Fruit fly (Drosophila melanogaster): ENCODE measurements around the gene Bulli.

Gene Bulli

dm6 chr3L:6469508-6469907, 19.0 kb upstream of the Bulli start:
- TF ChIP-seq kni (GFP tag; optimal IDR thresholded peaks at IDR 0.05) (peak; percentile 81), br (optimal IDR thresholded peaks at IDR 0.05) (no peak), CG17359 (tag; optimal IDR thresholded peaks at IDR 0.05) (no peak), CG34376 (GFP tag; optimal IDR thresholded peaks at IDR 0.05) (no peak), CG14050 (GFP tag; IDR thresholded peaks at IDR 0.05) (no peak), slou (GFP tag; optimal IDR thresholded peaks at IDR 0.05) (no peak), nerfin-2 (GFP tag; IDR thresholded peaks at IDR 0.05; ENCODE audit: partially characterized antibody) (no peak), CG3847 (GFP tag; IDR thresholded peaks at IDR 0.05) (no peak), tin (GFP tag; optimal IDR thresholded peaks at IDR 0.05) (no peak), CG16813 (GFP tag; IDR thresholded peaks at IDR 0.05; ENCODE audit: partially characterized antibody) (no peak), CG12071 (GFP tag; optimal IDR thresholded peaks at IDR 0.05) (no peak), CG4424 (GFP tag; optimal IDR thresholded peaks at IDR 0.05) (no peak), CG6791 (GFP tag; IDR thresholded peaks at IDR 0.05; ENCODE audit: partially characterized antibody) (no peak), NC2α (GFP tag; optimal IDR thresholded peaks at IDR 0.05) (no peak), zen (tag; optimal IDR thresholded peaks at IDR 0.05) (peak; percentile 83), CG30431 (GFP tag; optimal IDR thresholded peaks at IDR 0.05) (no peak), luna (GFP tag; optimal IDR thresholded peaks at IDR 0.05) (no peak), ac (GFP tag; optimal IDR thresholded peaks at IDR 0.05) (peak; percentile 27), HLHmδ (GFP tag; optimal IDR thresholded peaks at IDR 0.05) (no peak), HmgD (GFP tag; optimal IDR thresholded peaks at IDR 0.05) (no peak), Hmr (GFP tag; optimal IDR thresholded peaks at IDR 0.05) (no peak), ind (GFP tag; optimal IDR thresholded peaks at IDR 0.05) (no peak), zfh1 (GFP tag; IDR thresholded peaks at IDR 0.05) (no peak), tll (GFP tag; optimal IDR thresholded peaks at IDR 0.05) (peak in 1 of 2 experiments; percentile 83), pan (optimal IDR thresholded peaks at IDR 0.05) (no peak), pan (GFP tag; optimal IDR thresholded peaks at IDR 0.05 in 1 of 2, IDR thresholded peaks at IDR 0.05 in 1 of 2) (no peak), CG9817 (tag; optimal IDR thresholded peaks at IDR 0.05) (no peak), CG12219 (GFP tag; optimal IDR thresholded peaks at IDR 0.05) (no peak), Abd-B (GFP tag; optimal IDR thresholded peaks at IDR 0.05) (no peak), CG2199 (GFP tag; IDR thresholded peaks at IDR 0.05) (peak; percentile 70; the same call in 1 of the 3 replicates), CG31365 (tag; optimal IDR thresholded peaks at IDR 0.05) (no peak), Hey (tag; optimal IDR thresholded peaks at IDR 0.05) (no peak), YL-1 (GFP tag; optimal IDR thresholded peaks at IDR 0.05) (no peak), H15 (GFP tag; IDR thresholded peaks at IDR 0.05) (no peak), CG11695 (GFP tag; IDR thresholded peaks at IDR 0.05) (no peak), Ptx1 (GFP tag; IDR thresholded peaks at IDR 0.05) (no peak), CG17385 (GFP tag; optimal IDR thresholded peaks at IDR 0.05) (no peak), hbn (GFP tag; IDR thresholded peaks at IDR 0.05; ENCODE audit: partially characterized antibody) (no peak), ken (GFP tag; IDR thresholded peaks at IDR 0.05) (no peak), Ets65A (GFP tag) (no peak), mam (GFP tag; optimal IDR thresholded peaks at IDR 0.05) (no peak), Lpt (GFP tag; optimal IDR thresholded peaks at IDR 0.05) (no peak), CG15011 (GFP tag; optimal IDR thresholded peaks at IDR 0.05) (no peak), CG6854 (GFP tag; optimal IDR thresholded peaks at IDR 0.05) (no peak), Oaz (GFP tag; IDR thresholded peaks at IDR 0.05) (no peak), D (optimal IDR thresholded peaks at IDR 0.05) (no peak), D (GFP tag; optimal IDR thresholded peaks at IDR 0.05) (no peak), CG2202 (tag; optimal IDR thresholded peaks at IDR 0.05) (no peak), cg (GFP tag; optimal IDR thresholded peaks at IDR 0.05) (no peak), CG13624 (GFP tag; optimal IDR thresholded peaks at IDR 0.05) (no peak), CG7745 (tag; optimal IDR thresholded peaks at IDR 0.05) (no peak), Scr (GFP tag; IDR thresholded peaks at IDR 0.05; ENCODE audit: partially characterized antibody) (no peak)

All from whole organism, embryonic.